Worm (Caenorhabditis elegans) whole organism, mixed stage, embryonic: ENCODE measurements around the gene cec-6.

Experiments used
- ceh-39 ChIP-seq: fragments of 150-350 bp; optimal IDR thresholded peaks from 2 replicates; lab custom pipeline; 2014; ENCODE audit warnings: missing biosample characterization, missing genetic modification characterization
- drap-1 ChIP-seq: fragments of 200-800 bp; sonication (Bioruptor generic); optimal IDR thresholded peaks from 3 replicates; lab custom pipeline; 2018; ENCODE audit warnings: mild to moderate bottlenecking, missing genetic modification characterization, missing compliant biosample characterization
- hlh-1 ChIP-seq: fragments of 150-350 bp; optimal IDR thresholded peaks from 2 replicates; lab custom pipeline; 2014; ENCODE audit warnings: missing biosample characterization, missing genetic modification reagents, missing genetic modification characterization
- nhr-28 ChIP-seq: fragments of 150-350 bp; optimal IDR thresholded peaks from 2 replicates; lab custom pipeline; 2014; ENCODE audit warnings: missing biosample characterization, missing genetic modification characterization
- nhr-76 ChIP-seq: sonication (generic microtip); optimal IDR thresholded peaks from 2 replicates; lab custom pipeline; 2017; ENCODE audit warnings: missing biosample characterization, missing genetic modification characterization
- snpc-4 ChIP-seq: fragments of 150-350 bp; optimal IDR thresholded peaks from 2 replicates; lab custom pipeline; 2014; ENCODE audit warnings: missing biosample characterization, missing genetic modification characterization
- unc-120 ChIP-seq: sonication (generic microtip); optimal IDR thresholded peaks from 2 replicates; lab custom pipeline; 2017; ENCODE audit warnings: missing genetic modification characterization, missing compliant biosample characterization; ENCODE audit not compliant: poor library complexity, severe bottlenecking
- unc-39 ChIP-seq: fragments of 150-350 bp; optimal IDR thresholded peaks from 2 replicates; lab custom pipeline; 2014; ENCODE audit warnings: missing biosample characterization, missing genetic modification characterization
- unc-62 ChIP-seq: fragments of 150-350 bp; optimal IDR thresholded peaks from 2 replicates; lab custom pipeline; 2014; ENCODE audit warnings: missing biosample characterization, missing genetic modification reagents, missing genetic modification characterization

DNA sequence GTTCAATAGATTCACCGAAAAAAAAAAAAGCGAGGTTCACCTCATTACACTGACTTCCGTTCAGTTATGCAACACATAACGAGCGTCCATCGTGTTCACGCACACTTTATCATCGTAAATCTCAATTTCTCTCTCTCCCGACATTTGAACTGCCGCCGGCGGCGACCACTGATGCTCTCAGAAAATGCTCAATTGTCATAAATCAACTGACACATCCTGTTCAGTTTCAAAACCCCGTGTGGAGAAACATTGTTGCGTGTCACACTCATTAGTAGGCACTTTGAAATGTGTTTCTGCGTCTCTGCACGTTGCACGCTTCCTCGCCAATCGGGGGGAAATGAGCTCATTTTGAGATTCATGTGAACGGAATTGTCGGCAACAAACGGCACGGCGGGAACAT is 8.9 kb upstream of the cec-6 start:
- TF ChIP-seq unc-120 (tag; lab: Kevin White, UChicago) (peak; percentile 24), snpc-4 (tag; lab: Kevin White, UChicago) (no peak), unc-39 (tag; lab: Kevin White, UChicago) (no peak), nhr-28 (tag; lab: Kevin White, UChicago) (no peak), ceh-39 (tag; lab: Kevin White, UChicago) (no peak), nhr-76 (tag; lab: Kevin White, UChicago) (no peak), unc-62 (GFP tag; lab: Kevin White, UChicago) (peak; percentile 95), hlh-1 (peak; percentile 11), drap-1 (GFP tag; lab: Kevin White, UChicago) (no peak)
